Worm (Caenorhabditis elegans) whole organism, early embryonic: ENCODE results near the gene nspg-6.

Experiments
- B0310.2 ChIP-seq: sonication (generic microtip); optimal IDR thresholded peaks from 2 replicates; lab custom pipeline; 2016; ENCODE audit warnings: mild to moderate bottlenecking, missing genetic modification characterization, missing compliant biosample characterization
- F13C5.2 ChIP-seq: sonication (generic microtip); optimal IDR thresholded peaks from 2 replicates; lab custom pipeline; 2017; ENCODE audit warnings: mild to moderate bottlenecking, missing genetic modification characterization, inconsistent platforms, missing compliant biosample characterization
- aly-1 ChIP-seq: sonication (generic microtip); optimal IDR thresholded peaks from 2 replicates; lab custom pipeline; 2016; ENCODE audit warnings: missing genetic modification characterization, missing compliant biosample characterization
- ama-1 ChIP-seq: fragments of 150-350 bp; optimal IDR thresholded peaks from 2 replicates; lab custom pipeline; 2014
- ets-7 ChIP-seq: sonication (generic microtip); optimal IDR thresholded peaks from 2 replicates; lab custom pipeline; 2016; ENCODE audit warnings: missing genotype, missing genetic modification characterization, missing compliant biosample characterization
- flt-1 ChIP-seq: fragments of 200-800 bp; sonication (Bioruptor generic); IDR thresholded peaks from 2 replicates; pipeline ENCODE4 v1.3.6; 2022; ENCODE audit warnings: missing genetic modification characterization, missing compliant biosample characterization
- hmbx-1 ChIP-seq: sonication (generic microtip); optimal IDR thresholded peaks from 2 replicates; lab custom pipeline; 2016; ENCODE audit warnings: mild to moderate bottlenecking, missing genetic modification characterization, missing compliant biosample characterization
- hnd-1 ChIP-seq: sonication (generic microtip); optimal IDR thresholded peaks from 2 replicates; lab custom pipeline; 2016; ENCODE audit warnings: missing genetic modification characterization, missing compliant biosample characterization
- pes-1 ChIP-seq: fragments of 200-800 bp; sonication (Bioruptor generic); IDR thresholded peaks from 2 replicates; pipeline ENCODE4 v1.3.6; 2022; ENCODE audit warnings: missing genetic modification reagents, missing genetic modification characterization, missing compliant biosample characterization
- sea-1 ChIP-seq: fragments of 200-800 bp; sonication (Bioruptor generic); conservative IDR thresholded peaks from 2 replicates; pipeline ENCODE4 v1.3.6; 2022; ENCODE audit warnings: missing genetic modification characterization, missing compliant biosample characterization

- TF ChIP-seq B0310.2 (tag; lab: Kevin White, UChicago) (no peak), ama-1 (lab: Kevin White, UChicago) (no peak), aly-1 (no peak), hmbx-1 (tag; lab: Kevin White, UChicago) (no peak), pes-1 (no peak), F13C5.2 (tag; lab: Kevin White, UChicago) (no peak), hnd-1 (tag; lab: Kevin White, UChicago) (no peak), ets-7 (no peak), flt-1 (GFP tag; lab: Robert Waterston, UW) (no peak), sea-1 (GFP tag; lab: Robert Waterston, UW) (no peak)
These were observed 8.6 kb upstream of the nspg-6 start for ce11 chrIII:7323331-7323730.
